Fruit fly (Drosophila melanogaster) whole organism, embryonic: ENCODE data around the gene CG11598.

Experiments
- ATbp ChIP-seq: fragments of 200-800 bp; sonication (Bioruptor generic); optimal IDR thresholded peaks from 2 replicates; lab custom pipeline; 2017; ENCODE audit warnings: missing biosample characterization, mild to moderate bottlenecking, missing genetic modification characterization, missing genetic modification reagents
- Abd-B ChIP-seq: fragments of 200-800 bp; sonication (Bioruptor generic); optimal IDR thresholded peaks from 2 replicates; lab custom pipeline; 2018; ENCODE audit warnings: missing biosample characterization, mild to moderate bottlenecking, missing genetic modification characterization, moderate library complexity
- CG1024 ChIP-seq: fragments of 200-800 bp; sonication (Bioruptor generic); IDR thresholded peaks from 2 replicates; pipeline ENCODE4 v1.3.6; 2022; ENCODE audit warnings: missing biosample characterization, missing genetic modification characterization
- CG10654 ChIP-seq: fragments of 200-800 bp; sonication (Bioruptor generic); optimal IDR thresholded peaks from 2 replicates; lab custom pipeline; 2016; ENCODE audit warnings: missing biosample characterization, missing genetic modification characterization
- CG11085 ChIP-seq: fragments of 200-800 bp; sonication (Bioruptor generic); IDR thresholded peaks from 2 replicates; pipeline ENCODE4 v1.3.6; 2022; ENCODE audit warnings: missing biosample characterization, missing genetic modification characterization
- CG11247 ChIP-seq: fragments of 200-800 bp; sonication (Bioruptor generic); IDR thresholded peaks from 2 replicates; pipeline ENCODE4 v1.3.6; 2022; ENCODE audit warnings: missing biosample characterization, missing genetic modification characterization
- CG12219 ChIP-seq: fragments of 200-800 bp; sonication (Bioruptor generic); optimal IDR thresholded peaks from 3 replicates; lab custom pipeline; 2018; ENCODE audit warnings: missing biosample characterization, mild to moderate bottlenecking, missing genetic modification characterization
- CG1602 ChIP-seq: fragments of 200-800 bp; sonication (Bioruptor generic); optimal IDR thresholded peaks from 3 replicates; lab custom pipeline; 2016; ENCODE audit warnings: missing biosample characterization, missing genetic modification characterization
- CG16815 ChIP-seq: fragments of 200-800 bp; sonication (Bioruptor generic); optimal IDR thresholded peaks from 3 replicates; lab custom pipeline; 2017; ENCODE audit warnings: missing biosample characterization, mild to moderate bottlenecking, missing genetic modification characterization
- CG17385 ChIP-seq: fragments of 200-800 bp; sonication (Bioruptor generic); optimal IDR thresholded peaks from 3 replicates; lab custom pipeline; 2018; ENCODE audit warnings: missing biosample characterization, mild to moderate bottlenecking, missing genetic modification characterization
- CG17829 ChIP-seq: fragments of 200-800 bp; optimal IDR thresholded peaks from 2 replicates; lab custom pipeline; 2019; ENCODE audit warnings: missing biosample characterization, mild to moderate bottlenecking, missing genetic modification characterization, moderate library complexity
- CG2116 ChIP-seq: fragments of 200-800 bp; sonication (Bioruptor generic); optimal IDR thresholded peaks from 3 replicates; lab custom pipeline; 2018; ENCODE audit warnings: missing biosample characterization, mild to moderate bottlenecking, missing genetic modification characterization
- CG2875 ChIP-seq: fragments of 200-800 bp; sonication (Bioruptor generic); optimal IDR thresholded peaks from 2 replicates; lab custom pipeline; 2017; ENCODE audit warnings: missing biosample characterization, mild to moderate bottlenecking, missing genetic modification characterization, missing genetic modification reagents
- CG32767 ChIP-seq: fragments of 200-800 bp; sonication (Bioruptor generic); IDR thresholded peaks from 2 replicates; pipeline ENCODE4 v1.3.6; 2022; ENCODE audit warnings: missing biosample characterization, missing genetic modification characterization
- CG3995 ChIP-seq: fragments of 200-800 bp; sonication (Bioruptor generic); optimal IDR thresholded peaks from 3 replicates; lab custom pipeline; 2016; ENCODE audit warnings: missing biosample characterization, missing genetic modification characterization
- CG4282 ChIP-seq: fragments of 200-800 bp; sonication (Bioruptor generic); optimal IDR thresholded peaks from 2 replicates; lab custom pipeline; 2016; ENCODE audit warnings: missing biosample characterization, missing genetic modification characterization
- CG4328 ChIP-seq: fragments of 200-800 bp; sonication (Bioruptor generic); optimal IDR thresholded peaks from 3 replicates; lab custom pipeline; 2017; ENCODE audit warnings: missing biosample characterization, missing genetic modification reagents, missing genetic modification characterization
- CG8089 ChIP-seq: fragments of 200-800 bp; sonication (Bioruptor generic); optimal IDR thresholded peaks from 3 replicates; lab custom pipeline; 2016; ENCODE audit warnings: missing biosample characterization, missing genetic modification characterization
- CG8924 ChIP-seq: fragments of 200-800 bp; optimal IDR thresholded peaks from 3 replicates; lab custom pipeline; 2019; ENCODE audit warnings: missing biosample characterization, mild to moderate bottlenecking, missing genetic modification characterization, moderate library complexity
- Dbx ChIP-seq: fragments of 200-800 bp; sonication (Bioruptor generic); IDR thresholded peaks from 3 replicates; pipeline ENCODE4 v1.3.6; 2022; ENCODE audit warnings: missing biosample characterization, missing genetic modification characterization
- Eip74EF ChIP-seq, 2 experiments: fragments of 200-800 bp in 1 of 2; fragments of >200 bp in 1 of 2; sonication (Bioruptor generic) in 1 of 2; optimal IDR thresholded peaks; 2 replicates each; lab custom pipeline; 2017 to 2019; ENCODE audit warnings: missing biosample characterization in 2 of 2, missing genetic modification characterization in 2 of 2, mild to moderate bottlenecking in 1 of 2, moderate library complexity in 1 of 2
- Fer1 ChIP-seq: fragments of 200-800 bp; sonication (Bioruptor generic); optimal IDR thresholded peaks from 2 replicates; lab custom pipeline; 2017; ENCODE audit warnings: missing biosample characterization, mild to moderate bottlenecking, missing genetic modification characterization
- Hand ChIP-seq: fragments of 200-800 bp; sonication (Bioruptor generic); optimal IDR thresholded peaks from 2 replicates; lab custom pipeline; 2017; ENCODE audit warnings: mild to moderate bottlenecking, missing biosample characterization, missing genetic modification reagents, missing genetic modification characterization
- HmgD ChIP-seq: fragments of 200-800 bp; sonication (Bioruptor generic); optimal IDR thresholded peaks from 3 replicates; lab custom pipeline; 2016; ENCODE audit warnings: missing biosample characterization, missing genetic modification characterization
- Hr51 ChIP-seq, 2 experiments: fragments of 200-800 bp; sonication (Bioruptor generic); optimal IDR thresholded peaks; 2 replicates in 1 of 2; 3 replicates in 1 of 2; lab custom pipeline; 2016 to 2018; ENCODE audit warnings: missing biosample characterization in 2 of 2, missing genetic modification characterization in 2 of 2, mild to moderate bottlenecking in 1 of 2, moderate library complexity in 1 of 2
- Hr78 ChIP-seq, 2 experiments: fragments of 200-800 bp in 1 of 2; fragments of >200 bp in 1 of 2; sonication (Bioruptor generic) in 1 of 2; optimal IDR thresholded peaks; 2 replicates each; lab custom pipeline; 2017 to 2019; ENCODE audit warnings: missing biosample characterization in 2 of 2, missing genetic modification characterization in 2 of 2, mild to moderate bottlenecking in 1 of 2, moderate library complexity in 1 of 2
- NC2α ChIP-seq: fragments of 200-800 bp; sonication (Bioruptor generic); optimal IDR thresholded peaks from 2 replicates; lab custom pipeline; 2016; ENCODE audit warnings: missing biosample characterization, missing genetic modification characterization
- Nf-YA ChIP-seq: fragments of 200-800 bp; sonication (Bioruptor generic); IDR thresholded peaks from 2 replicates; pipeline ENCODE4 v1.3.6; 2022; ENCODE audit warnings: missing biosample characterization, missing genetic modification characterization
- NfI ChIP-seq: fragments of 200-800 bp; sonication (Bioruptor generic); optimal IDR thresholded peaks from 3 replicates; lab custom pipeline; 2018; ENCODE audit warnings: missing biosample characterization, mild to moderate bottlenecking, missing genetic modification characterization, moderate library complexity
- Ptx1 ChIP-seq: fragments of 200-800 bp; sonication (Bioruptor generic); IDR thresholded peaks from 2 replicates; pipeline ENCODE4 v1.3.6; 2022; ENCODE audit warnings: missing biosample characterization, missing genetic modification characterization
- Sox100B ChIP-seq: fragments of 200-800 bp; sonication (Bioruptor generic); optimal IDR thresholded peaks from 3 replicates; lab custom pipeline; 2018; ENCODE audit warnings: missing biosample characterization, mild to moderate bottlenecking, missing genetic modification characterization
- Sox102F ChIP-seq: fragments of 200-800 bp; sonication (Bioruptor generic); optimal IDR thresholded peaks from 2 replicates; lab custom pipeline; 2018; ENCODE audit warnings: missing biosample characterization, mild to moderate bottlenecking, missing genetic modification characterization, moderate library complexity
- Taf1 ChIP-seq: fragments of 200-800 bp; sonication (Bioruptor generic); IDR thresholded peaks from 2 replicates; pipeline ENCODE4 v1.3.6; 2022; ENCODE audit warnings: missing biosample characterization, missing genetic modification characterization
- Usf ChIP-seq: fragments of 200-800 bp; sonication (Bioruptor generic); optimal IDR thresholded peaks from 2 replicates; lab custom pipeline; 2017; ENCODE audit warnings: missing genotype, missing biosample characterization, missing genetic modification characterization
- YL-1 ChIP-seq: fragments of 200-800 bp; sonication (Bioruptor generic); optimal IDR thresholded peaks from 3 replicates; lab custom pipeline; 2017; ENCODE audit warnings: missing biosample characterization, mild to moderate bottlenecking, missing genetic modification characterization
- abd-A ChIP-seq: fragments of 200-800 bp; sonication (Bioruptor generic); optimal IDR thresholded peaks from 3 replicates; lab custom pipeline; 2019; ENCODE audit warnings: missing biosample characterization, mild to moderate bottlenecking, missing genetic modification characterization, moderate library complexity
- corto ChIP-seq: fragments of 200-800 bp; sonication (Bioruptor generic); optimal IDR thresholded peaks from 2 replicates; lab custom pipeline; 2016; ENCODE audit warnings: missing biosample characterization, mild to moderate bottlenecking, missing genetic modification characterization, moderate library complexity
- da ChIP-seq: fragments of 200-800 bp; sonication (Bioruptor generic); optimal IDR thresholded peaks from 2 replicates; lab custom pipeline; 2016; ENCODE audit warnings: missing biosample characterization, missing genetic modification characterization
- dm ChIP-seq: fragments of 200-800 bp; sonication (Bioruptor generic); optimal IDR thresholded peaks from 3 replicates; lab custom pipeline; 2016; ENCODE audit warnings: missing biosample characterization, missing genetic modification characterization
- dmrt99B ChIP-seq: fragments of 200-800 bp; sonication (Bioruptor generic); optimal IDR thresholded peaks from 2 replicates; lab custom pipeline; 2018; ENCODE audit warnings: missing biosample characterization, mild to moderate bottlenecking, missing genetic modification characterization, moderate library complexity
- fd102C ChIP-seq: fragments of 200-800 bp; sonication (Bioruptor generic); optimal IDR thresholded peaks from 2 replicates; lab custom pipeline; 2018; ENCODE audit warnings: missing biosample characterization, mild to moderate bottlenecking, missing genetic modification characterization, moderate library complexity
- inv ChIP-seq: fragments of 200-800 bp; sonication (Bioruptor generic); IDR thresholded peaks from 2 replicates; pipeline ENCODE4 v1.3.6; 2022; ENCODE audit warnings: missing biosample characterization, missing genetic modification characterization; ENCODE audit not compliant: partially characterized antibody
- kah ChIP-seq: fragments of 200-800 bp; sonication (Bioruptor generic); optimal IDR thresholded peaks from 2 replicates; lab custom pipeline; 2018; ENCODE audit warnings: missing biosample characterization, mild to moderate bottlenecking, missing genetic modification characterization
- so ChIP-seq: fragments of 200-800 bp; sonication (Bioruptor generic); IDR thresholded peaks from 3 replicates; pipeline ENCODE4 v1.3.6; 2022; ENCODE audit warnings: missing biosample characterization, missing genetic modification characterization
- sr ChIP-seq: fragments of 200-800 bp; sonication (Bioruptor generic); IDR thresholded peaks from 3 replicates; pipeline ENCODE4 v1.3.6; 2022; ENCODE audit warnings: missing biosample characterization, missing genetic modification characterization
- tin ChIP-seq: fragments of 200-800 bp; sonication (Bioruptor generic); optimal IDR thresholded peaks from 3 replicates; lab custom pipeline; 2016; ENCODE audit warnings: missing biosample characterization, missing genetic modification characterization
- zen ChIP-seq: fragments of 200-800 bp; sonication (Bioruptor generic); optimal IDR thresholded peaks from 3 replicates; lab custom pipeline; 2018; ENCODE audit warnings: missing biosample characterization, mild to moderate bottlenecking, missing genetic modification characterization, moderate library complexity
- zfh1 ChIP-seq: fragments of 200-800 bp; sonication (Bioruptor generic); IDR thresholded peaks from 3 replicates; pipeline ENCODE4 v1.3.6; 2022; ENCODE audit warnings: missing biosample characterization, missing genetic modification characterization

The CG11598 gene

DNA sequence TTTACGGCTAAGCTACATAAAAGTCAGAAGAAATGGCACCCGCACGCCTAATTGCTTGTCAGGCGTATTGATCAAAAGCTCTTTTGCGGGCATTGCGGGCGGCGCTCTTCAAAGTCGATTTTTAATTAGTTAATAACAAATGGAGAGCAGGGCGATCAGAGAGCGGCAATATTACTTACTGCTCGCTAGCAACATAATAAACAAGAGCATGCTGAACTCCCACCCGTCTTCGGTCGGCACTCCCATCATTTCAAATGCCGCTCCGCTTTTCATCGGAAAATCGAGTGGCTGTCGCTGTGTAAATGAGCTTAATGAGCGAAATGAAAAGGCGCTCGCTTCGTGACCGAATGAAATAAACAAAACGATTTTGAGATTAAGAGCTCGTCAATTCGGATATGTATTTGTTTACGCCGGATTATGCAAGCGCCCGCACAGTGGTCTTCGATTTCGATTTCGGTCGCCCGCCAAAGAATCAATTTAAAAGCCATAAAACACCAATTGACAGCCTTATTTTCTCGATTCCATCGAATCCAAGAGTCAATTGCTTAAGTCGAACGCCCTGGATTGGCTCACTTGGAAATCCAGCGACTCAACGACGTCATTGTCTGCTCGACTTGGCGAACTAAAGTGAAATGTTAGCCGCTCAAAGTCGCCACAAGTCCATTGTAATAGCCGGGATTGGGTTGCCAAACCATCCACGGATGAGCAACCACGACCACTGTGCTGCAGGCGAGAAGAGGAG, 19.0 kb downstream of the CG11598 start (continued):
- peak; percentile 91 for TF ChIP-seq Ptx1
- peak; percentile 49 for TF ChIP-seq CG4328 (GFP tag; lab: Kevin White, UChicago)
- TF ChIP-seq tin (GFP tag; lab: Kevin White, UChicago): peak; percentile 74
- TF ChIP-seq Sox100B (GFP tag; lab: Kevin White, UChicago): peak; percentile 92
- TF ChIP-seq CG2116 (GFP tag; lab: Kevin White, UChicago): peak; percentile 42
- TF ChIP-seq HmgD (GFP tag; lab: Kevin White, UChicago): no peak
- TF ChIP-seq Usf (GFP tag; lab: Kevin White, UChicago): peak; percentile 51
- TF ChIP-seq corto (GFP tag; lab: Kevin White, UChicago): no peak
- peak; percentile 65 for TF ChIP-seq CG17829
- peak; percentile 77 for TF ChIP-seq dm (GFP tag; lab: Kevin White, UChicago)
- peak; percentile 52; the same call in 1 of the 2 replicates for TF ChIP-seq Taf1
- peak; percentile 86 for TF ChIP-seq ATbp (GFP tag; lab: Kevin White, UChicago)
- peak; percentile 94 for TF ChIP-seq dmrt99B (tag; lab: Kevin White, UChicago)
- peak; percentile 73 for TF ChIP-seq zfh1 (GFP tag; lab: Robert Waterston, UW)
- TF ChIP-seq CG16815 (GFP tag; lab: Kevin White, UChicago): peak; percentile 58
- peak; percentile 85 for TF ChIP-seq CG12219 (GFP tag; lab: Kevin White, UChicago)
- peak; percentile 28 for TF ChIP-seq zen (tag; lab: Kevin White, UChicago)
- peak; percentile 86 for TF ChIP-seq Abd-B (GFP tag; lab: Kevin White, UChicago)
- TF ChIP-seq abd-A: peak; percentile 61
- TF ChIP-seq CG4282 (GFP tag; lab: Kevin White, UChicago): peak; percentile 56
- peak; percentile 69 for TF ChIP-seq CG8089 (GFP tag; lab: Kevin White, UChicago)
- TF ChIP-seq da (GFP tag; lab: Kevin White, UChicago): peak; percentile 6
- TF ChIP-seq CG1602: peak; percentile 58
- TF ChIP-seq CG8924 (tag; lab: Kevin White, UChicago): peak; percentile 79
- peak; percentile 3 for TF ChIP-seq Hand (GFP tag; lab: Kevin White, UChicago)
- TF ChIP-seq CG2875: peak; percentile 70
- TF ChIP-seq Dbx: peak; percentile 74; the same call in 2 of the 3 replicates
- no peak for TF ChIP-seq fd102C (GFP tag; lab: Kevin White, UChicago)
- TF ChIP-seq CG1024 (GFP tag; lab: Robert Waterston, UW): peak; percentile 45; the same call in 1 of the 2 replicates
- peak; percentile 40 to 94 for TF ChIP-seq Hr51 (GFP tag; optimal IDR thresholded peaks at IDR 0.05; lab: Kevin White, UChicago)
- TF ChIP-seq sr (GFP tag; lab: Robert Waterston, UW): no peak; the same call in 2 of the 3 replicates
- peak; percentile 74 for TF ChIP-seq kah (GFP tag; lab: Kevin White, UChicago)
- TF ChIP-seq CG17385 (GFP tag; lab: Kevin White, UChicago): peak; percentile 76
- TF ChIP-seq YL-1 (GFP tag; lab: Kevin White, UChicago): peak; percentile 62
- peak in 1 of 2 experiments; percentile 8 for TF ChIP-seq Hr78 (GFP tag; optimal IDR thresholded peaks at IDR 0.05; lab: Kevin White, UChicago)
- peak in 1 of 2 experiments; percentile 82 for TF ChIP-seq Eip74EF (GFP tag; optimal IDR thresholded peaks at IDR 0.05; lab: Kevin White, UChicago)
- peak; percentile 81 for TF ChIP-seq CG10654 (GFP tag; lab: Kevin White, UChicago)
- peak; percentile 84; the same call in 2 of the 3 replicates for TF ChIP-seq so (GFP tag; lab: Robert Waterston, UW)
- peak; percentile 38 for TF ChIP-seq CG3995 (GFP tag; lab: Kevin White, UChicago)
- peak; percentile 75 for TF ChIP-seq NC2α
- TF ChIP-seq CG32767: peak; percentile 87
- peak; percentile 87 for TF ChIP-seq NfI (GFP tag; lab: Kevin White, UChicago)
- TF ChIP-seq Nf-YA (GFP tag; lab: Robert Waterston, UW): peak; percentile 65
- TF ChIP-seq inv: no peak
- TF ChIP-seq Sox102F (GFP tag; lab: Kevin White, UChicago): peak; percentile 95
- peak; percentile 60 for TF ChIP-seq CG11085
- TF ChIP-seq Fer1: peak; percentile 78
- peak; percentile 67 for TF ChIP-seq CG11247 (GFP tag; lab: Robert Waterston, UW)
